Worm (Caenorhabditis elegans) whole organism, L3 larva: ENCODE results near the gene C52G5.2.

Experiments used
- R02D3.7 ChIP-seq: fragments of 150-350 bp; optimal IDR thresholded peaks from 2 replicates; lab custom pipeline; 2014; ENCODE audit warnings: missing biosample characterization, missing genetic modification characterization
- ZK546.5 ChIP-seq: sonication (generic microtip); optimal IDR thresholded peaks from 2 replicates; lab custom pipeline; 2017; ENCODE audit warnings: missing biosample characterization, missing genetic modification characterization
- ceh-28 ChIP-seq: fragments of 150-350 bp; optimal IDR thresholded peaks from 2 replicates; lab custom pipeline; 2014; ENCODE audit warnings: missing biosample characterization, missing genetic modification reagents, missing genetic modification characterization
- ceh-82 ChIP-seq: fragments of 150-350 bp; optimal IDR thresholded peaks from 2 replicates; lab custom pipeline; 2014; ENCODE audit warnings: missing biosample characterization, missing genetic modification characterization
- ceh-9 ChIP-seq: sonication (generic microtip); optimal IDR thresholded peaks from 2 replicates; lab custom pipeline; 2018; ENCODE audit warnings: missing biosample characterization, missing genetic modification characterization
- daf-12 ChIP-seq: fragments of 150-350 bp; optimal IDR thresholded peaks from 2 replicates; lab custom pipeline; 2014; ENCODE audit warnings: missing biosample characterization, missing genetic modification reagents, missing genetic modification characterization
- egl-27 ChIP-seq: sonication (generic microtip); optimal IDR thresholded peaks from 4 replicates; lab custom pipeline; 2017; ENCODE audit warnings: missing biosample characterization, missing genetic modification reagents, missing genetic modification characterization
- egl-5 ChIP-seq: fragments of 150-350 bp; optimal IDR thresholded peaks from 2 replicates; lab custom pipeline; 2017; ENCODE audit warnings: missing biosample characterization, missing genetic modification reagents, missing genetic modification characterization, inconsistent platforms
- elt-1 ChIP-seq: fragments of 150-350 bp; optimal IDR thresholded peaks from 2 replicates; lab custom pipeline; 2014; ENCODE audit warnings: missing biosample characterization, missing genetic modification characterization
- elt-2 ChIP-seq: sonication (generic microtip); optimal IDR thresholded peaks from 2 replicates; lab custom pipeline; 2016; ENCODE audit warnings: missing genetic modification reagents, mild to moderate bottlenecking, missing genetic modification characterization, missing compliant biosample characterization
- elt-3 ChIP-seq, 3 experiments: fragments of 150-350 bp in 1 of 3; sonication (generic microtip) in 2 of 3; optimal IDR thresholded peaks; 2 replicates in 2 of 3; 4 replicates in 1 of 3; lab custom pipeline; 2014 to 2017; ENCODE audit warnings: missing biosample characterization in 3 of 3, missing genetic modification characterization in 3 of 3
- eor-1 ChIP-seq, 2 experiments: fragments of 150-350 bp; optimal IDR thresholded peaks; 2 replicates each; lab custom pipeline; 2014 to 2018; ENCODE audit warnings: missing biosample characterization in 2 of 2, missing genetic modification characterization in 2 of 2
- fkh-10 ChIP-seq: sonication (generic microtip); optimal IDR thresholded peaks from 2 replicates; lab custom pipeline; 2017; ENCODE audit warnings: missing biosample characterization, missing genetic modification reagents, missing genetic modification characterization
- fkh-2 ChIP-seq: fragments of 150-350 bp; optimal IDR thresholded peaks from 2 replicates; lab custom pipeline; 2014; ENCODE audit warnings: missing biosample characterization, missing genetic modification reagents, missing genetic modification characterization
- fos-1 ChIP-seq: fragments of 150-350 bp; optimal IDR thresholded peaks from 2 replicates; lab custom pipeline; 2014; ENCODE audit warnings: missing biosample characterization, missing genetic modification characterization
- hmg-11 ChIP-seq: sonication (generic microtip); optimal IDR thresholded peaks from 2 replicates; lab custom pipeline; 2016; ENCODE audit warnings: missing genetic modification characterization, missing compliant biosample characterization
- jun-1 ChIP-seq: fragments of 150-350 bp; optimal IDR thresholded peaks from 2 replicates; lab custom pipeline; 2014; ENCODE audit warnings: missing biosample characterization, missing genetic modification reagents, missing genetic modification characterization
- lin-15B ChIP-seq: fragments of 150-350 bp; optimal IDR thresholded peaks from 2 replicates; lab custom pipeline; 2014; ENCODE audit warnings: missing biosample characterization, missing genetic modification characterization
- mdl-1 ChIP-seq: fragments of 150-350 bp; optimal IDR thresholded peaks from 2 replicates; lab custom pipeline; 2014; ENCODE audit warnings: missing biosample characterization, missing genetic modification characterization
- nfya-1 ChIP-seq: sonication (generic microtip); optimal IDR thresholded peaks from 2 replicates; lab custom pipeline; 2017; ENCODE audit warnings: missing genetic modification characterization, mild to moderate bottlenecking, missing compliant biosample characterization, antibody characterized with exemption, moderate library complexity; ENCODE audit not compliant: insufficient read depth
- nhr-23 ChIP-seq: fragments of 150-350 bp; optimal IDR thresholded peaks from 2 replicates; lab custom pipeline; 2014; ENCODE audit warnings: missing biosample characterization, missing genetic modification reagents, missing genetic modification characterization
- nhr-25 ChIP-seq: sonication (generic microtip); optimal IDR thresholded peaks from 2 replicates; lab custom pipeline; 2017; ENCODE audit warnings: missing biosample characterization, missing genetic modification characterization
- nhr-28 ChIP-seq: fragments of 150-350 bp; optimal IDR thresholded peaks from 2 replicates; lab custom pipeline; 2014; ENCODE audit warnings: missing biosample characterization, missing genetic modification characterization
- nhr-43 ChIP-seq: sonication (generic microtip); optimal IDR thresholded peaks from 2 replicates; lab custom pipeline; 2016; ENCODE audit warnings: mild to moderate bottlenecking, missing genetic modification characterization, missing compliant biosample characterization; ENCODE audit not compliant: poor library complexity, severe bottlenecking
- nhr-67 ChIP-seq: fragments of 150-350 bp; optimal IDR thresholded peaks from 2 replicates; lab custom pipeline; 2014; ENCODE audit warnings: missing biosample characterization, missing genetic modification characterization
- pha-4 ChIP-seq: fragments of 150-350 bp; optimal IDR thresholded peaks from 2 replicates; lab custom pipeline; 2014; ENCODE audit warnings: missing biosample characterization, missing genetic modification reagents, missing genetic modification characterization
- pqm-1 ChIP-seq: fragments of 150-350 bp; optimal IDR thresholded peaks from 2 replicates; lab custom pipeline; 2017; ENCODE audit warnings: missing biosample characterization, missing genetic modification characterization, inconsistent platforms
- skn-1 ChIP-seq: fragments of 150-350 bp; optimal IDR thresholded peaks from 2 replicates; lab custom pipeline; 2014; ENCODE audit warnings: missing biosample characterization, missing genetic modification characterization
- snpc-4 ChIP-seq: fragments of 150-350 bp; optimal IDR thresholded peaks from 2 replicates; lab custom pipeline; 2014; ENCODE audit warnings: missing biosample characterization, missing genetic modification characterization
- tbx-2 ChIP-seq: sonication (generic microtip); optimal IDR thresholded peaks from 2 replicates; lab custom pipeline; 2016; ENCODE audit warnings: mild to moderate bottlenecking, missing genetic modification characterization, missing compliant biosample characterization
- unc-39 ChIP-seq: sonication (generic microtip); optimal IDR thresholded peaks from 4 replicates; lab custom pipeline; 2017; ENCODE audit warnings: missing biosample characterization, missing genetic modification characterization
- zag-1 ChIP-seq: fragments of 150-350 bp; optimal IDR thresholded peaks from 2 replicates; lab custom pipeline; 2014; ENCODE audit warnings: missing biosample characterization, missing genetic modification characterization

Gene C52G5.2

ce11 chrX:12815367-12815766, 27.7 kb upstream of the C52G5.2 start:
- TF ChIP-seq nhr-23 (tag; lab: Kevin White, UChicago) (no peak), egl-27 (tag; lab: Kevin White, UChicago) (no peak), fos-1 (tag; lab: Kevin White, UChicago) (no peak), ceh-82 (no peak), fkh-2 (tag; lab: Kevin White, UChicago) (no peak), nhr-43 (no peak), zag-1 (tag; lab: Kevin White, UChicago) (no peak), nhr-67 (no peak), nhr-28 (tag; lab: Kevin White, UChicago) (no peak)

- TF ChIP-seq ceh-28 (tag; lab: Kevin White, UChicago) (no peak), daf-12 (tag; lab: Kevin White, UChicago) (no peak), fos-1 (tag; lab: Kevin White, UChicago) (no peak), ceh-9 (tag; lab: Kevin White, UChicago) (no peak), elt-2 (tag; lab: Kevin White, UChicago) (peak; percentile 51), elt-1 (no peak), nhr-43 (no peak), nfya-1 (tag; lab: Kevin White, UChicago) (no peak), nhr-28 (tag; lab: Kevin White, UChicago) (no peak), pha-4 (peak; percentile 33), jun-1 (tag; lab: Kevin White, UChicago) (no peak)
These were observed 24.3 kb upstream of the C52G5.2 start for ce11 chrX:12818768-12819167.

ce11 chrX:12819512-12819911, 23.6 kb upstream of the C52G5.2 start:
- TF ChIP-seq jun-1 (tag; lab: Kevin White, UChicago) (no peak), pqm-1 (tag; lab: Kevin White, UChicago) (peak; percentile 44), zag-1 (tag; lab: Kevin White, UChicago) (no peak), elt-2 (tag; lab: Kevin White, UChicago) (peak; percentile 35)

- TF ChIP-seq ZK546.5 (tag; lab: Kevin White, UChicago), result no peak
- no peak for TF ChIP-seq jun-1 (tag; lab: Kevin White, UChicago)
- no peak for TF ChIP-seq nhr-25 (tag; lab: Kevin White, UChicago)
- TF ChIP-seq fkh-10 (GFP tag; lab: Kevin White, UChicago), result no peak
- no peak for TF ChIP-seq skn-1 (tag; lab: Kevin White, UChicago)
- TF ChIP-seq hmg-11 (tag; lab: Kevin White, UChicago), result no peak
- TF ChIP-seq elt-1, result no peak
- TF ChIP-seq R02D3.7 (tag; lab: Kevin White, UChicago), result no peak
- TF ChIP-seq unc-39 (tag; lab: Kevin White, UChicago), result no peak
- TF ChIP-seq nhr-67, result no peak
- no peak for TF ChIP-seq ceh-28 (tag; lab: Kevin White, UChicago)
- TF ChIP-seq zag-1 (tag; lab: Kevin White, UChicago), result no peak
- no peak for TF ChIP-seq pha-4
- no peak for TF ChIP-seq eor-1 (tag; optimal IDR thresholded peaks at IDR 0.05; lab: Kevin White, UChicago)
- TF ChIP-seq elt-3 (tag; optimal IDR thresholded peaks at IDR 0.05; lab: Kevin White, UChicago), result no peak
- TF ChIP-seq mdl-1 (tag; lab: Kevin White, UChicago), result no peak
- no peak for TF ChIP-seq tbx-2
- TF ChIP-seq egl-5 (tag; lab: Kevin White, UChicago), result no peak
These were observed 17.9 kb upstream of the C52G5.2 start for ce11 chrX:12825174-12825573.

ce11 chrX:12826782-12827181, 16.3 kb upstream of the C52G5.2 start:
- no peak for TF ChIP-seq unc-39 (tag; lab: Kevin White, UChicago)
- TF ChIP-seq ZK546.5 (tag; lab: Kevin White, UChicago), result no peak
- TF ChIP-seq lin-15B, result no peak
- TF ChIP-seq snpc-4, result no peak
- TF ChIP-seq fkh-2 (tag; lab: Kevin White, UChicago), result no peak
